Fruit fly (Drosophila melanogaster) whole organism, pupa: ENCODE results near the gene Orct.

Experiments
- CG10348 ChIP-seq: fragments of 200-800 bp; sonication (Bioruptor generic); IDR thresholded peaks from 2 replicates; pipeline ENCODE4 v1.3.6; 2022; ENCODE audit warnings: missing biosample characterization, missing genetic modification characterization
- CG12605 ChIP-seq: fragments of 200-800 bp; sonication (Bioruptor generic); IDR thresholded peaks from 2 replicates; pipeline ENCODE4 v1.3.6; 2022; ENCODE audit warnings: missing biosample characterization, missing genetic modification characterization
- CG4496 ChIP-seq: fragments of 200-800 bp; sonication (Bioruptor generic); IDR thresholded peaks from 3 replicates; pipeline ENCODE4 v1.3.6; 2022; ENCODE audit warnings: missing biosample characterization, missing genetic modification characterization
- Pif1A ChIP-seq: fragments of 200-800 bp; sonication (Bioruptor generic); optimal IDR thresholded peaks from 3 replicates; lab custom pipeline; 2016; ENCODE audit warnings: missing biosample characterization, missing genetic modification characterization
- gl ChIP-seq: fragments of 200-800 bp; sonication (Bioruptor generic); optimal IDR thresholded peaks from 2 replicates; lab custom pipeline; 2018; ENCODE audit warnings: missing biosample characterization, mild to moderate bottlenecking, missing genetic modification characterization

DNA sequence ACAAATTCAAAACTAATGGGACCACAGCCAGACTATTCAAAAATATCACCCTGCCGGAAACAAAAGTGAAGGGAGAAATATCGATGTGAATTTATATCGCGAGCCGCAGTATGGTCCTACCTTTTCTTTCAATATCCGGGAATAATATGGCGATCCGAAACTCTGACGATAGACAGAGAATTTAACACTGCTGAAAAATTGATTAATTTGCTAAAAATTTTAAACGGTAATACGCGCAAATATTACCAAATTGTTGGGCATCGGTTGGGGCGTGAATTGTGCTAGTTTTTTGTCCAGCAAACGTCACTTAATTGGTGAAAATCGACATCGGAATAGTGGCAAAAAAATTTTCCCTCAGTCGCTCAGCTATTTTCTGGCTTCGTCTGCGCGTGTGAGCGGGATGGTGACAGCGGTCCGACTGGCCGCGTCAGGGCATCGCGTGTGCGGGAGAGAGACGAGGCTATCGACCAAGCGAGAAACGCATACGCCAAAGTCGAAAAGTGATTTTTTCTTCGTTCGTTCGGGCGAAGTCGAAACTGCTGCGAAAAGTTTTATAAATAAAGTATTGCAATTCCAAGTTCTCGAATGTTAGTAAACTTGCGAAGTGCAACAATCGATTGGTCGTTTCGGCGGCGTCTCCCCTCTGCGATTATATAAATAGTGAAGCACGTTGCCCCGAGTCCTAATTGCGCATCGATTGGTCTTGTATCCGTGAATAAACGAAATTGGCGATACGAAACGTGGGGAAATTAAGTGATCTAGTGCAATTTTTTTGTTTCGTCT, 45.4 kb upstream of the Orct start, which contains the start of gene mask:
- 0 out of 2 replicates have a peak, but pooled peaks have one; percentile 6 for TF ChIP-seq CG12605 (GFP tag; lab: Robert Waterston, UW)
- TF ChIP-seq Pif1A: peak; percentile 30
- TF ChIP-seq CG4496 (GFP tag; lab: Robert Waterston, UW): peak; percentile 75
- no peak for TF ChIP-seq CG10348
- peak; percentile 37 for TF ChIP-seq gl
